Fruit fly (Drosophila melanogaster): Measurements from ENCODE around the gene CG11498.

The CG11498 gene

DNA sequence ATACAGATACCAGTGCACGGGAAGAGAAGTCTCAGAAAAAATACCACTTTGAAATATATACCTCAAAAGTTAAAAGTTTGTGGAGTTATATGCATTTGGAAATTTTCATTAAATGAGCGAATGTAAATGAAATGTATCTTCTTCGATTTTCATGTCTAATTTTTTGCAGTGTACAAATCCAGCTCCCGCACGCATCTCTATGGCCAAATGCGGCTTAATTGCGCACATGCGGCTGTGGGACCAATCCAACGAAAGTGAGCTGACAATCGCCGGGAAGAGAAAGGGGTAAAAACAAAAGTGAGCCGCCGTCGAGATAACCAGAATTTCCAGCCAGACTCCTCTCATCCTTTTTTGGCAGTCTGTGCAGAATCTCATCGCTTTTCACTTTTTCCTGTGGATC, 3.9 kb upstream of the CG11498 start (continued):
- no peak for TF ChIP-seq CG18476 (GFP tag; optimal IDR thresholded peaks at IDR 0.05)
- no peak for TF ChIP-seq knrl (GFP tag; IDR thresholded peaks at IDR 0.05; ENCODE audit: partially characterized antibody)
- TF ChIP-seq CG17802 (tag; optimal IDR thresholded peaks at IDR 0.05): no peak
- TF ChIP-seq so (GFP tag; IDR thresholded peaks at IDR 0.05): peak; percentile 77; the same call in 2 of the 3 replicates
- no peak for TF ChIP-seq CG4617 (GFP tag; optimal IDR thresholded peaks at IDR 0.05; ENCODE audit: borderline replicate concordance)
- no peak for TF ChIP-seq CG1602 (GFP tag; optimal IDR thresholded peaks at IDR 0.05)
- TF ChIP-seq peb (GFP tag; IDR thresholded peaks at IDR 0.05): no peak
- TF ChIP-seq CG6683 (GFP tag; optimal IDR thresholded peaks at IDR 0.05): no peak
- TF ChIP-seq Hey (tag; optimal IDR thresholded peaks at IDR 0.05): no peak
- no peak for TF ChIP-seq eve (GFP tag; optimal IDR thresholded peaks at IDR 0.05)
- TF ChIP-seq CG10979 (tag; optimal IDR thresholded peaks at IDR 0.05): peak; percentile 42
- no peak; the same call in 2 of the 3 replicates for TF ChIP-seq CG34422 (GFP tag; IDR thresholded peaks at IDR 0.05)
- no peak for TF ChIP-seq CG2875 (GFP tag; optimal IDR thresholded peaks at IDR 0.05)
- peak; percentile 58 for TF ChIP-seq CG14014 (GFP tag; IDR thresholded peaks at IDR 0.05)
- peak; percentile 9 for TF ChIP-seq fd96Cb (tag; optimal IDR thresholded peaks at IDR 0.05)
- no peak for TF ChIP-seq CG11456 (GFP tag; IDR thresholded peaks at IDR 0.05)
- TF ChIP-seq Antp (GFP tag; optimal IDR thresholded peaks at IDR 0.05): peak; percentile 15
- no peak for TF ChIP-seq odd (GFP tag; optimal IDR thresholded peaks at IDR 0.05)
- TF ChIP-seq CG31441 (GFP tag; IDR thresholded peaks at IDR 0.05): peak; percentile 48; the same call in 1 of the 2 replicates
- no peak for TF ChIP-seq gt (GFP tag; IDR thresholded peaks at IDR 0.05)
- peak; percentile 34 for TF ChIP-seq ind (GFP tag; optimal IDR thresholded peaks at IDR 0.05)
- TF ChIP-seq GATAe (GFP tag; conservative IDR thresholded peaks at IDR 0.05): no peak
- no peak for TF ChIP-seq CG12659 (GFP tag; optimal IDR thresholded peaks at IDR 0.05)
- no peak for TF ChIP-seq ERR (GFP tag; optimal IDR thresholded peaks at IDR 0.05)
- no peak for TF ChIP-seq Sry-δ (GFP tag; optimal IDR thresholded peaks at IDR 0.05)
- peak; percentile 5 to 35 for TF ChIP-seq dpn (GFP tag; optimal IDR thresholded peaks at IDR 0.05)
- TF ChIP-seq bigmax (GFP tag; optimal IDR thresholded peaks at IDR 0.05): no peak
- TF ChIP-seq Ptx1 (GFP tag; IDR thresholded peaks at IDR 0.05): peak; percentile 63
- TF ChIP-seq CrebB (tag; optimal IDR thresholded peaks at IDR 0.05): no peak
- TF ChIP-seq schlank (tag; optimal IDR thresholded peaks at IDR 0.05): no peak
- TF ChIP-seq tio (GFP tag; optimal IDR thresholded peaks at IDR 0.05): no peak
- peak; percentile 48 for TF ChIP-seq ttk (GFP tag; IDR thresholded peaks at IDR 0.05)
- no peak for TF ChIP-seq Lim3 (GFP tag; IDR thresholded peaks at IDR 0.05)
- TF ChIP-seq Bteb2 (GFP tag; optimal IDR thresholded peaks at IDR 0.05): no peak
- no peak for TF ChIP-seq Opbp (GFP tag; IDR thresholded peaks at IDR 0.05; ENCODE audit: partially characterized antibody)
- TF ChIP-seq CG31224 (GFP tag; IDR thresholded peaks at IDR 0.05): no peak
- TF ChIP-seq Lpt (GFP tag; optimal IDR thresholded peaks at IDR 0.05): no peak
- TF ChIP-seq CG6272 (GFP tag; IDR thresholded peaks at IDR 0.05): 0 out of 2 replicates have a peak, but pooled peaks have one; percentile 18
- no peak for TF ChIP-seq mirr (GFP tag; optimal IDR thresholded peaks at IDR 0.05)
- TF ChIP-seq wdn (GFP tag; IDR thresholded peaks at IDR 0.05): no peak
- TF ChIP-seq CG30403 (GFP tag; optimal IDR thresholded peaks at IDR 0.05): peak; percentile 32
- no peak for TF ChIP-seq CG11247 (GFP tag; IDR thresholded peaks at IDR 0.05)
- no peak for TF ChIP-seq CG3281 (GFP tag; optimal IDR thresholded peaks at IDR 0.05)
- no peak for TF ChIP-seq sqz (GFP tag; optimal IDR thresholded peaks at IDR 0.05)
- no peak for TF ChIP-seq CG31365 (tag; optimal IDR thresholded peaks at IDR 0.05)
- TF ChIP-seq B-H2 (GFP tag; optimal IDR thresholded peaks at IDR 0.05): no peak
- no peak for TF ChIP-seq CG10274 (GFP tag; optimal IDR thresholded peaks at IDR 0.05)
- no peak for TF ChIP-seq Spps (tag; optimal IDR thresholded peaks at IDR 0.05)
- TF ChIP-seq ATbp (GFP tag; optimal IDR thresholded peaks at IDR 0.05): peak; percentile 58
- TF ChIP-seq HHEX (GFP tag; optimal IDR thresholded peaks at IDR 0.05): no peak
- no peak for TF ChIP-seq Adf1 (GFP tag; IDR thresholded peaks at IDR 0.05)
- TF ChIP-seq CG12219 (GFP tag; optimal IDR thresholded peaks at IDR 0.05): peak; percentile 19
